Worm (Caenorhabditis elegans) whole organism, L3 larva: ENCODE data around the gene nspa-2.
"Not testable (repeated sequence)": the region's sequence is repeated elsewhere in the genome, so short reads cannot be mapped to it uniquely, and the experiment has no call there.

Source experiments
- R02D3.7 ChIP-seq: fragments of 150-350 bp; optimal IDR thresholded peaks from 2 replicates; lab custom pipeline; 2014; ENCODE audit warnings: missing biosample characterization, missing genetic modification characterization
- ZK546.5 ChIP-seq: sonication (generic microtip); optimal IDR thresholded peaks from 2 replicates; lab custom pipeline; 2017; ENCODE audit warnings: missing biosample characterization, missing genetic modification characterization
- ama-1 ChIP-seq: fragments of 150-350 bp; optimal IDR thresholded peaks from 2 replicates; lab custom pipeline; 2018
- ceh-28 ChIP-seq: fragments of 150-350 bp; optimal IDR thresholded peaks from 2 replicates; lab custom pipeline; 2014; ENCODE audit warnings: missing biosample characterization, missing genetic modification reagents, missing genetic modification characterization
- ceh-82 ChIP-seq: fragments of 150-350 bp; optimal IDR thresholded peaks from 2 replicates; lab custom pipeline; 2014; ENCODE audit warnings: missing biosample characterization, missing genetic modification characterization
- ceh-9 ChIP-seq: sonication (generic microtip); optimal IDR thresholded peaks from 2 replicates; lab custom pipeline; 2018; ENCODE audit warnings: missing biosample characterization, missing genetic modification characterization
- egl-27 ChIP-seq: sonication (generic microtip); optimal IDR thresholded peaks from 4 replicates; lab custom pipeline; 2017; ENCODE audit warnings: missing biosample characterization, missing genetic modification reagents, missing genetic modification characterization
- egl-5 ChIP-seq: fragments of 150-350 bp; optimal IDR thresholded peaks from 2 replicates; lab custom pipeline; 2017; ENCODE audit warnings: missing biosample characterization, missing genetic modification reagents, missing genetic modification characterization, inconsistent platforms
- elt-2 ChIP-seq: sonication (generic microtip); optimal IDR thresholded peaks from 2 replicates; lab custom pipeline; 2016; ENCODE audit warnings: missing genetic modification reagents, mild to moderate bottlenecking, missing genetic modification characterization, missing compliant biosample characterization
- fkh-10 ChIP-seq: sonication (generic microtip); optimal IDR thresholded peaks from 2 replicates; lab custom pipeline; 2017; ENCODE audit warnings: missing biosample characterization, missing genetic modification reagents, missing genetic modification characterization
- fkh-2 ChIP-seq: fragments of 150-350 bp; optimal IDR thresholded peaks from 2 replicates; lab custom pipeline; 2014; ENCODE audit warnings: missing biosample characterization, missing genetic modification reagents, missing genetic modification characterization
- fos-1 ChIP-seq: fragments of 150-350 bp; optimal IDR thresholded peaks from 2 replicates; lab custom pipeline; 2014; ENCODE audit warnings: missing biosample characterization, missing genetic modification characterization
- hmg-11 ChIP-seq: sonication (generic microtip); optimal IDR thresholded peaks from 2 replicates; lab custom pipeline; 2016; ENCODE audit warnings: missing genetic modification characterization, missing compliant biosample characterization
- jun-1 ChIP-seq: fragments of 150-350 bp; optimal IDR thresholded peaks from 2 replicates; lab custom pipeline; 2014; ENCODE audit warnings: missing biosample characterization, missing genetic modification reagents, missing genetic modification characterization
- lin-15B ChIP-seq: fragments of 150-350 bp; optimal IDR thresholded peaks from 2 replicates; lab custom pipeline; 2014; ENCODE audit warnings: missing biosample characterization, missing genetic modification characterization
- lin-39 ChIP-seq: fragments of 150-350 bp; optimal IDR thresholded peaks from 2 replicates; lab custom pipeline; 2018; ENCODE audit warnings: missing biosample characterization, missing genetic modification reagents, missing genetic modification characterization
- lsy-12 ChIP-seq: sonication (generic microtip); optimal IDR thresholded peaks from 2 replicates; lab custom pipeline; 2016; ENCODE audit warnings: mild to moderate bottlenecking, missing genetic modification characterization, missing compliant biosample characterization
- mdl-1 ChIP-seq: fragments of 150-350 bp; optimal IDR thresholded peaks from 2 replicates; lab custom pipeline; 2014; ENCODE audit warnings: missing biosample characterization, missing genetic modification characterization
- mml-1 ChIP-seq: fragments of 150-350 bp; sonication (generic microtip); optimal IDR thresholded peaks from 3 replicates; lab custom pipeline; 2014; ENCODE audit warnings: missing biosample characterization, missing genetic modification characterization
- nfya-1 ChIP-seq: sonication (generic microtip); optimal IDR thresholded peaks from 2 replicates; lab custom pipeline; 2017; ENCODE audit warnings: missing genetic modification characterization, mild to moderate bottlenecking, missing compliant biosample characterization, antibody characterized with exemption, moderate library complexity; ENCODE audit not compliant: insufficient read depth
- nhr-11 ChIP-seq: fragments of 150-350 bp; optimal IDR thresholded peaks from 2 replicates; lab custom pipeline; 2014; ENCODE audit warnings: missing biosample characterization, missing genetic modification characterization
- nhr-23 ChIP-seq: fragments of 150-350 bp; optimal IDR thresholded peaks from 2 replicates; lab custom pipeline; 2014; ENCODE audit warnings: missing biosample characterization, missing genetic modification reagents, missing genetic modification characterization
- nhr-237 ChIP-seq: fragments of 150-350 bp; optimal IDR thresholded peaks from 2 replicates; lab custom pipeline; 2014; ENCODE audit warnings: missing biosample characterization, missing genetic modification characterization
- nhr-25 ChIP-seq: sonication (generic microtip); optimal IDR thresholded peaks from 2 replicates; lab custom pipeline; 2017; ENCODE audit warnings: missing biosample characterization, missing genetic modification characterization
- nhr-28 ChIP-seq: fragments of 150-350 bp; optimal IDR thresholded peaks from 2 replicates; lab custom pipeline; 2014; ENCODE audit warnings: missing biosample characterization, missing genetic modification characterization
- nhr-43 ChIP-seq: sonication (generic microtip); optimal IDR thresholded peaks from 2 replicates; lab custom pipeline; 2016; ENCODE audit warnings: mild to moderate bottlenecking, missing genetic modification characterization, missing compliant biosample characterization; ENCODE audit not compliant: poor library complexity, severe bottlenecking
- nhr-67 ChIP-seq: fragments of 150-350 bp; optimal IDR thresholded peaks from 2 replicates; lab custom pipeline; 2014; ENCODE audit warnings: missing biosample characterization, missing genetic modification characterization
- nhr-76 ChIP-seq: fragments of 150-350 bp; sonication (generic microtip); optimal IDR thresholded peaks from 5 replicates; lab custom pipeline; 2014; ENCODE audit warnings: missing biosample characterization, missing genetic modification characterization
- nhr-77 ChIP-seq: fragments of 150-350 bp; optimal IDR thresholded peaks from 2 replicates; lab custom pipeline; 2014; ENCODE audit warnings: missing biosample characterization, missing genetic modification characterization
- pha-4 ChIP-seq: fragments of 150-350 bp; optimal IDR thresholded peaks from 2 replicates; lab custom pipeline; 2014; ENCODE audit warnings: missing biosample characterization, missing genetic modification reagents, missing genetic modification characterization
- pqm-1 ChIP-seq: fragments of 150-350 bp; optimal IDR thresholded peaks from 2 replicates; lab custom pipeline; 2017; ENCODE audit warnings: missing biosample characterization, missing genetic modification characterization, inconsistent platforms
- sea-2 ChIP-seq: fragments of 150-350 bp; sonication (generic microtip); optimal IDR thresholded peaks from 4 replicates; lab custom pipeline; 2014; ENCODE audit warnings: missing biosample characterization, missing genetic modification reagents, missing genetic modification characterization
- skn-1 ChIP-seq: fragments of 150-350 bp; optimal IDR thresholded peaks from 2 replicates; lab custom pipeline; 2014; ENCODE audit warnings: missing biosample characterization, missing genetic modification characterization
- snpc-4 ChIP-seq: fragments of 150-350 bp; optimal IDR thresholded peaks from 2 replicates; lab custom pipeline; 2014; ENCODE audit warnings: missing biosample characterization, missing genetic modification characterization
- tbx-2 ChIP-seq: sonication (generic microtip); optimal IDR thresholded peaks from 2 replicates; lab custom pipeline; 2016; ENCODE audit warnings: mild to moderate bottlenecking, missing genetic modification characterization, missing compliant biosample characterization
- unc-39 ChIP-seq: sonication (generic microtip); optimal IDR thresholded peaks from 4 replicates; lab custom pipeline; 2017; ENCODE audit warnings: missing biosample characterization, missing genetic modification characterization
- unc-62 ChIP-seq: fragments of 150-350 bp; sonication (generic microtip); optimal IDR thresholded peaks from 4 replicates; lab custom pipeline; 2014; ENCODE audit warnings: missing biosample characterization, missing genetic modification reagents, missing genetic modification characterization
- zag-1 ChIP-seq: fragments of 150-350 bp; optimal IDR thresholded peaks from 2 replicates; lab custom pipeline; 2014; ENCODE audit warnings: missing biosample characterization, missing genetic modification characterization
- ztf-11 ChIP-seq: fragments of 150-350 bp; optimal IDR thresholded peaks from 2 replicates; lab custom pipeline; 2014; ENCODE audit warnings: missing biosample characterization, missing genetic modification characterization
- ztf-4 ChIP-seq: fragments of 150-350 bp; optimal IDR thresholded peaks from 2 replicates; lab custom pipeline; 2014; ENCODE audit warnings: missing biosample characterization, missing genetic modification characterization

The nspa-2 gene

DNA sequence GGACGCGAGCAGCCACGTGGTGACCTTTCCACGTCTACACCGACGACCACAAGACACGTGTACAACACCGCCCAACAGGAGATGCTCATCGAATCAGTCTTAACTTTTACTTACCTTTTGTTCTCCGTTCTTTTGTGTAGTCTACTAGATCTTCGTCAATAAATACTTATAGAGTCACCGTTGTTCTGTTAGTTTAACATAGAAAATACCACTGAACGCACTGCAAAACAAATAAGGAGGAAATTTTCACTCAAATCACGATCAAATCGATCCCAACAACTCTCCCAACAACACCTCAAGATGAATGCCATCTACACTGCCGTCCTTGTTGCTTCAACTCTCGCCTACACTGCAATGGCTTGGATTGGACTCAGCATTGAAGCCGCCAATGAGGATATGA, at the start of gene nspa-2:
nspa-2 (plus strand) TSS at position 301 of the 400 bp plus-strand sequence.
- TF ChIP-seq egl-27, ztf-4, nhr-25 (tag; lab: Kevin White, UChicago): not testable (repeated sequence)

DNA sequence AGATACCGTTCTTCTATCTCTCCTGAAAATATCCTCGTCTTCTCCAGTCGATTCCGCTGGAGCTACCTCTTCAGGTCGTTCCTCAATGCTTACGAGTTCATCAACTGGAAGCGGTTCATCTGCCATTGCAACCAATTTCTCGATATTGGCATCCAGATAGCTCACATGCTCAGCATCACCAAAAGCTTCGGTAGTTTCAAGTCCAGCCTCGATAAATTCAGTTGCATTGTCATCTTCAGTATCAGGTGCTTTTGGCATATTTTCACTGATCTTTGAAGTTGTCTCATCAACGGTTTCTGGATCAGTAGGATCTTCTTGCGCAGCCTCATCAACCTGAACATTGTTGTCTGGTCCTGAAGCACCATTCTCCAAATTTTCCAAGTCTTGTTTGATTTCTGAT, 49.2 kb upstream of the nspa-2 start:
- TF ChIP-seq pqm-1 = no peak
- no peak for TF ChIP-seq nhr-11 (tag; lab: Kevin White, UChicago)
- TF ChIP-seq fkh-2 = no peak

DNA sequence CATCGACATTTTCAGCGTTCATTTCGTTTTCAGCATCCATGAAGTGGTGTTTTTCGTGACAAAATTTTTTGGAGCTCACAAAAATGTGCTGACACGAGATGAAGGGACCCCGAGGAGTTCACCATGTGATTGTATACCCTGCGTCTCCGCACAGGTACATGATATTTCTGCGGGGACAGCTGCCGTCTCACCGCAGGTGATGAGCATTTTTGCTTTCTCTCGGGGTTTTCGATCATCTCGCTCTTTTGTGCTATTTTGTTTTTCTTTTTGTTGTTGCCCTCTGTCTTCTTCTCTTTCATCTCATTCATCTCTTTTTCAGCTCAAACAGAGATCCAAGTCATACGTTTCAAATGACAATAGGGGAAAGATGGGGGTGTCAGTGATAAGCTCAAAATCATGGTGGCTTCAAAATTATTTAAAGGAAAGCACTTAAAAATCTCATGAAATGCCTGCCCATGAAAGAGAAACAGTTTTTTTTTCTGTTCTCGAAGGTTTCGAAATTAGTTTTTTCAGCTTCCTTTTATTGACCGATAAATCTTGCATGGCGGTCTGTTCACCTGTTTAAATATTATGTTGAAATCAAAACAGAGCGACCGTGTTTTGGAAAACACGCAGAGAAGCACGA, 43.5 kb upstream of the nspa-2 start, which contains the start of gene ret-1:
ret-1 (minus strand) TSS at position 123 of the 625 bp plus-strand sequence.
- TF ChIP-seq ama-1 (lab: Kevin White, UChicago) (peak; percentile 66), lin-39 (tag; lab: Kevin White, UChicago) (peak; percentile 43), pqm-1 (no peak), elt-2 (tag; lab: Kevin White, UChicago) (peak; percentile 14), nfya-1 (tag; lab: Kevin White, UChicago) (peak; percentile 38), egl-5 (tag; lab: Kevin White, UChicago) (peak; percentile 65), hmg-11 (tag; lab: Kevin White, UChicago) (no peak), lsy-12 (tag; lab: Kevin White, UChicago) (peak; percentile 42)

DNA sequence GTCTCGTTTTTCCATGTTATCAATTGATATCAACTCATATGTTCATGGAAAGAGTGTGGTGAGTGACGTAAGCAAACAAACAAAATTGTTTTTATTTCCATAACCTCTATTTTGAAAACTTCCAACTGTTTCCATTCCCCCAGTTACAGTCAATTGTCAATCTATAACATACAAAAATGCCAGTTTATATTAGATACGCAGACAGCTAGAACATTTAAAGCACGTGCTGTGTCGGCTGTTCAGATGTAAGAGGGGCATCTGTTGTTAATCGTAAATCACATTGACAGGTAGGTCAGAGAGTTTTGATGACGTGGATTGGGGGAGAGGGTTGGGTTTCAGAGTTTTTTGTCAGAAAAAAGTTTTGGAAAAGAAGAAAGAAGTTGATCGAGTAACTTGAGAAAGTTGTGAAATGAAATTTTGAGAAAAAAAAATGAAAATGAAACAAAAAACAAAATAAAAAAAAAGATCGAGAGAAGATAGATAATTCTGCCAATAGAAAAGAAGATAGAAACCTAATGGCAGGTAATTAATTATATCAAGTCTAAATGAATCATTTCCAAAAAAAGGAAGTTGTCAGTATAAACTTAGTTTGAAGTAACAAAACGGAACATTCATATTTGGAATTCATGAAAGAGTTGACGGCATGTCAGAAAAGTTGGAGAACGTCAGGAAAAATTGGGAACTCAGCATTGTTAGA, 42.2 kb upstream of the nspa-2 start:
- TF ChIP-seq nhr-77 = no peak
- peak; percentile 2 for TF ChIP-seq unc-62
- TF ChIP-seq jun-1 (tag; lab: Kevin White, UChicago) = peak; percentile 7
- peak; percentile 76 for TF ChIP-seq elt-2 (tag; lab: Kevin White, UChicago)
- TF ChIP-seq sea-2 (GFP tag; lab: Kevin White, UChicago) = no peak
- no peak for TF ChIP-seq nhr-11 (tag; lab: Kevin White, UChicago)
- TF ChIP-seq nhr-43 (tag; lab: Kevin White, UChicago) = no peak
- no peak for TF ChIP-seq nhr-76
- TF ChIP-seq nfya-1 (tag; lab: Kevin White, UChicago) = peak; percentile 61
- TF ChIP-seq skn-1 (tag; lab: Kevin White, UChicago) = peak; percentile 10
- peak; percentile 51 for TF ChIP-seq nhr-23 (tag; lab: Kevin White, UChicago)
- TF ChIP-seq pha-4 (tag; lab: Kevin White, UChicago) = peak; percentile 66
- TF ChIP-seq nhr-237 = no peak
- peak; percentile 28 for TF ChIP-seq lin-39 (tag; lab: Kevin White, UChicago)
- peak; percentile 64 for TF ChIP-seq nhr-25 (tag; lab: Kevin White, UChicago)
- no peak for TF ChIP-seq fkh-10 (GFP tag; lab: Kevin White, UChicago)
- peak; percentile 24 for TF ChIP-seq hmg-11 (tag; lab: Kevin White, UChicago)
- peak; percentile 73 for TF ChIP-seq mdl-1 (tag; lab: Kevin White, UChicago)
- peak; percentile 1 for TF ChIP-seq ceh-28 (tag; lab: Kevin White, UChicago)
- TF ChIP-seq pqm-1 = peak; percentile 11
- TF ChIP-seq ama-1 (lab: Kevin White, UChicago) = peak; percentile 80
- TF ChIP-seq zag-1 (tag; lab: Kevin White, UChicago) = no peak

DNA sequence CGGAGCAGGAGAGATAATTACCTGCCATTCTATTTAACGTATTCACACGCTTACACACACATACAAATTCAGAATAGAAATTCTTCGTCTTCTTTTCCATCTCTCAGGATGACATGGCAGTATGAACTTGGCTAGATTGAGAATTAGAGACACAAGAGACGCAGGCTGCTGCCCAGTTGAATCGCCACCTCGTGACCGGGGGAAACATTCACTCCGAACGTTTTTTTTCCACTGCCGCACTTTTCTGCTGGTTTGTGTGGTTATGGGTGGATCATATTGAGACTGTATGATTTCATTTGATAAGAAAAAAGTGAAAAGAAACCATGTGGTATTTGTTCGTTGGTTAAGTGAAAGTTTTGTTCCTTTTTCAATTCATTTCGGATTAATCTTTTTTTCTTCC, 41.3 kb upstream of the nspa-2 start:
- TF ChIP-seq mml-1 (tag; lab: Kevin White, UChicago) (no peak), unc-39 (tag; lab: Kevin White, UChicago) (no peak), fkh-2 (no peak), ztf-11 (tag; lab: Kevin White, UChicago) (no peak), nhr-43 (tag; lab: Kevin White, UChicago) (peak; percentile 88), zag-1 (tag; lab: Kevin White, UChicago) (no peak), ztf-4 (tag; lab: Kevin White, UChicago) (no peak), nhr-28 (tag; lab: Kevin White, UChicago) (no peak), lsy-12 (tag; lab: Kevin White, UChicago) (peak; percentile 51), nhr-23 (tag; lab: Kevin White, UChicago) (peak; percentile 85), elt-2 (tag; lab: Kevin White, UChicago) (peak; percentile 78), R02D3.7 (tag; lab: Kevin White, UChicago) (no peak), sea-2 (GFP tag; lab: Kevin White, UChicago) (no peak), ama-1 (lab: Kevin White, UChicago) (peak; percentile 53), nhr-67 (tag; lab: Kevin White, UChicago) (no peak), nhr-11 (tag; lab: Kevin White, UChicago) (no peak), snpc-4 (tag; lab: Kevin White, UChicago) (peak; percentile 70), ZK546.5 (tag; lab: Kevin White, UChicago) (no peak), lin-15B (tag; lab: Kevin White, UChicago) (peak; percentile 5), jun-1 (tag; lab: Kevin White, UChicago) (peak; percentile 25), tbx-2 (tag; lab: Kevin White, UChicago) (peak; percentile 9), nhr-76 (no peak), ceh-82 (tag; lab: Kevin White, UChicago) (no peak), mdl-1 (tag; lab: Kevin White, UChicago) (peak; percentile 43), nhr-25 (tag; lab: Kevin White, UChicago) (peak; percentile 70), ceh-9 (tag; lab: Kevin White, UChicago) (no peak), fos-1 (tag; lab: Kevin White, UChicago) (no peak), unc-62 (no peak)
